Worm (Caenorhabditis elegans) whole organism, late embryonic: ENCODE data around the gene F55G11.6.

ENCODE experiments used
- F13H6.1 ChIP-seq: sonication (generic microtip); optimal IDR thresholded peaks from 2 replicates; lab custom pipeline; 2016; ENCODE audit warnings: missing genetic modification characterization, missing compliant biosample characterization
- T23F11.4 ChIP-seq: fragments of 200-800 bp; sonication (Bioruptor generic); optimal IDR thresholded peaks from 2 replicates; lab custom pipeline; 2018; ENCODE audit warnings: mild to moderate bottlenecking, missing genetic modification characterization, missing compliant biosample characterization
- Y22D7AL.16 ChIP-seq: sonication (generic microtip); optimal IDR thresholded peaks from 2 replicates; lab custom pipeline; 2016; ENCODE audit warnings: missing genetic modification characterization, missing compliant biosample characterization
- ceh-19 ChIP-seq: fragments of 200-800 bp; sonication (Bioruptor generic); optimal IDR thresholded peaks from 2 replicates; lab custom pipeline; 2018; ENCODE audit warnings: mild to moderate bottlenecking, missing genetic modification characterization, missing compliant biosample characterization
- ceh-2 ChIP-seq: sonication (generic microtip); optimal IDR thresholded peaks from 2 replicates; lab custom pipeline; 2016; ENCODE audit warnings: missing genotype, missing genetic modification characterization, missing compliant biosample characterization
- ceh-22 ChIP-seq: sonication (generic microtip); optimal IDR thresholded peaks from 2 replicates; lab custom pipeline; 2017; ENCODE audit warnings: missing biosample characterization, missing genetic modification characterization
- ceh-31 ChIP-seq: sonication (generic microtip); optimal IDR thresholded peaks from 2 replicates; lab custom pipeline; 2016; ENCODE audit warnings: missing genetic modification characterization, missing compliant biosample characterization
- ceh-34 ChIP-seq: sonication (generic microtip); optimal IDR thresholded peaks from 2 replicates; lab custom pipeline; 2016; ENCODE audit warnings: mild to moderate bottlenecking, missing genetic modification characterization, missing compliant biosample characterization
- ceh-45 ChIP-seq: fragments of 200-800 bp; sonication (Bioruptor generic); IDR thresholded peaks from 2 replicates; pipeline ENCODE4 v1.3.6; 2022; ENCODE audit warnings: missing genetic modification reagents, missing genetic modification characterization, missing compliant biosample characterization
- ceh-6 ChIP-seq: fragments of 200-800 bp; sonication (Bioruptor generic); optimal IDR thresholded peaks from 2 replicates; lab custom pipeline; 2018; ENCODE audit warnings: mild to moderate bottlenecking, missing genetic modification characterization, missing compliant biosample characterization
- che-1 ChIP-seq: sonication (generic microtip); optimal IDR thresholded peaks from 2 replicates; lab custom pipeline; 2016; ENCODE audit warnings: mild to moderate bottlenecking, missing genetic modification characterization, missing compliant biosample characterization
- dmd-4 ChIP-seq: sonication (generic microtip); optimal IDR thresholded peaks from 2 replicates; lab custom pipeline; 2016; ENCODE audit warnings: borderline replicate concordance, missing genetic modification characterization, missing compliant biosample characterization
- dve-1 ChIP-seq: sonication (generic microtip); optimal IDR thresholded peaks from 2 replicates; lab custom pipeline; 2017; ENCODE audit warnings: antibody characterized with exemption, mild to moderate bottlenecking, missing genetic modification characterization, missing compliant biosample characterization
- elt-2 ChIP-seq: sonication (generic microtip); optimal IDR thresholded peaks from 2 replicates; lab custom pipeline; 2016; ENCODE audit warnings: missing genetic modification reagents, missing genetic modification characterization, missing compliant biosample characterization
- eyg-1 ChIP-seq: sonication (generic microtip); optimal IDR thresholded peaks from 2 replicates; lab custom pipeline; 2016; ENCODE audit warnings: missing genotype, missing genetic modification characterization, missing compliant biosample characterization
- fkh-10 ChIP-seq: fragments of 150-350 bp; optimal IDR thresholded peaks from 2 replicates; lab custom pipeline; 2014; ENCODE audit warnings: missing biosample characterization, missing genetic modification reagents, missing genetic modification characterization
- fkh-6 ChIP-seq: sonication (generic microtip); optimal IDR thresholded peaks from 2 replicates; lab custom pipeline; 2016; ENCODE audit warnings: missing genetic modification characterization, missing compliant biosample characterization
- gmeb-2 ChIP-seq: sonication (generic microtip); optimal IDR thresholded peaks from 2 replicates; lab custom pipeline; 2016; ENCODE audit warnings: missing genetic modification characterization, inconsistent platforms, missing compliant biosample characterization
- hlh-13 ChIP-seq: fragments of 200-800 bp; sonication (Bioruptor generic); optimal IDR thresholded peaks from 2 replicates; lab custom pipeline; 2018; ENCODE audit warnings: mild to moderate bottlenecking, missing genetic modification characterization, missing compliant biosample characterization
- hlh-6 ChIP-seq: sonication (generic microtip); optimal IDR thresholded peaks from 2 replicates; lab custom pipeline; 2016; ENCODE audit warnings: missing genotype, missing genetic modification characterization, missing compliant biosample characterization
- lim-6 ChIP-seq: sonication (generic microtip); optimal IDR thresholded peaks from 2 replicates; lab custom pipeline; 2016; ENCODE audit warnings: missing genetic modification characterization, missing compliant biosample characterization
- lin-11 ChIP-seq: fragments of 200-800 bp; sonication (Bioruptor generic); optimal IDR thresholded peaks from 2 replicates; lab custom pipeline; 2018; ENCODE audit warnings: mild to moderate bottlenecking, missing genetic modification characterization, missing compliant biosample characterization
- npax-4 ChIP-seq: sonication (generic microtip); optimal IDR thresholded peaks from 2 replicates; lab custom pipeline; 2016; ENCODE audit warnings: missing genetic modification characterization, missing compliant biosample characterization
- odd-2 ChIP-seq: sonication (generic microtip); optimal IDR thresholded peaks from 2 replicates; lab custom pipeline; 2017; ENCODE audit warnings: antibody characterized with exemption, mild to moderate bottlenecking, missing genetic modification characterization, missing compliant biosample characterization
- pag-3 ChIP-seq: sonication (generic microtip); optimal IDR thresholded peaks from 2 replicates; lab custom pipeline; 2016; ENCODE audit warnings: missing compliant biosample characterization, missing genetic modification characterization, borderline replicate concordance
- pha-2 ChIP-seq: sonication (generic microtip); optimal IDR thresholded peaks from 2 replicates; lab custom pipeline; 2017; ENCODE audit warnings: mild to moderate bottlenecking, missing genetic modification characterization, missing compliant biosample characterization
- pha-4 ChIP-seq: fragments of 150-350 bp; optimal IDR thresholded peaks from 2 replicates; lab custom pipeline; 2018; ENCODE audit warnings: missing biosample characterization, missing genetic modification reagents, missing genetic modification characterization
- pqm-1 ChIP-seq: sonication (generic microtip); optimal IDR thresholded peaks from 2 replicates; lab custom pipeline; 2016; ENCODE audit warnings: missing genetic modification characterization, missing compliant biosample characterization
- ref-2 ChIP-seq: sonication (generic microtip); optimal IDR thresholded peaks from 2 replicates; lab custom pipeline; 2016; ENCODE audit warnings: missing genetic modification characterization, missing compliant biosample characterization
- sdc-2 ChIP-seq: sonication (generic microtip); optimal IDR thresholded peaks from 2 replicates; lab custom pipeline; 2016; ENCODE audit warnings: missing genotype, missing genetic modification characterization, missing compliant biosample characterization
- sox-2 ChIP-seq: fragments of 200-800 bp; sonication (Bioruptor generic); IDR thresholded peaks from 2 replicates; pipeline ENCODE4 v1.3.6; 2022; ENCODE audit warnings: missing genetic modification reagents, missing genetic modification characterization, missing compliant biosample characterization
- syd-9 ChIP-seq: sonication (generic microtip); optimal IDR thresholded peaks from 2 replicates; lab custom pipeline; 2016; ENCODE audit warnings: mild to moderate bottlenecking, missing genetic modification characterization, moderate library complexity, missing compliant biosample characterization
- tbx-2 ChIP-seq: sonication (generic microtip); optimal IDR thresholded peaks from 2 replicates; lab custom pipeline; 2016; ENCODE audit warnings: missing genetic modification characterization, missing compliant biosample characterization
- ttx-3 ChIP-seq: sonication (generic microtip); optimal IDR thresholded peaks from 2 replicates; lab custom pipeline; 2016; ENCODE audit warnings: missing genetic modification reagents, missing genetic modification characterization, missing compliant biosample characterization
- unc-3 ChIP-seq, 2 experiments: fragments of 200-800 bp in 1 of 2; sonication (Bioruptor generic) in 1 of 2; sonication (generic microtip) in 1 of 2; conservative IDR thresholded peaks in 1 of 2; optimal IDR thresholded peaks in 1 of 2; 2 replicates each; pipeline versions ENCODE4 v1.3.6 to Lab custom; 2016 to 2022; ENCODE audit warnings: missing compliant biosample characterization in 2 of 2, missing genetic modification characterization in 2 of 2, missing genetic modification reagents in 1 of 2
- unc-55 ChIP-seq: sonication (generic microtip); optimal IDR thresholded peaks from 2 replicates; lab custom pipeline; 2017; ENCODE audit warnings: missing biosample characterization, missing genetic modification reagents, missing genetic modification characterization
- unc-86 ChIP-seq: sonication (generic microtip); optimal IDR thresholded peaks from 2 replicates; lab custom pipeline; 2016; ENCODE audit warnings: missing genetic modification characterization, missing compliant biosample characterization
- zip-5 ChIP-seq: sonication (generic microtip); optimal IDR thresholded peaks from 2 replicates; lab custom pipeline; 2016; ENCODE audit warnings: missing genetic modification characterization, missing compliant biosample characterization
- ztf-16 ChIP-seq: sonication (generic microtip); optimal IDR thresholded peaks from 2 replicates; lab custom pipeline; 2017; ENCODE audit warnings: missing genetic modification characterization, missing compliant biosample characterization

Gene F55G11.6

DNA sequence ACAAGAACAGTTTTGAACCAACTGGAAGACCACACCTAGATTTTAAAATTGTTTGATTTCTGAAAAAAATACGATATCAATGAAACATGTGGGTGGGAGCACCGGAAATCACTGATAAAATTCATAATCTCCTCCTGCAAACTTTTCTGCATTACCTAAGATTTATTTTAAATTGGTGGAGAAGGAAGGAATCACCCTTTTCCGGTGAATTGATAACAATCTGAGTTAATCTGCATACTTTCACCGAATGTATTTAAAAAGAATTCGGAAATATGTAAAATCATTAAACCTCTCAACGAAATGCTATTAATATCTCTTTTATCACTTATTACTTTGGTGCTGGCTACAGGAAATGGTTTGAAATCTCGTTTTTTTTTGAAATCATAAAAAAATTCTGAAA, 15.2 kb upstream of the F55G11.6 start, which contains the start of gene dct-19:
TSS of gene dct-19 (plus strand) at position 301 of the 400 bp plus-strand sequence.
- TF ChIP-seq ceh-31 (tag; lab: Kevin White, UChicago) (no peak), ceh-2 (tag; lab: Kevin White, UChicago) (no peak), che-1 (tag; lab: Kevin White, UChicago) (no peak), hlh-13 (GFP tag; lab: Kevin White, UChicago) (no peak), npax-4 (tag; lab: Kevin White, UChicago) (no peak), syd-9 (tag; lab: Kevin White, UChicago) (no peak), ztf-16 (tag; lab: Kevin White, UChicago) (no peak)
- TF ChIP-seq, all 69 proteins: peak for 0

- TF ChIP-seq ceh-19 (GFP tag; lab: Kevin White, UChicago) (no peak), che-1 (tag; lab: Kevin White, UChicago) (no peak), Y22D7AL.16 (no peak), unc-55 (no peak), zip-5 (no peak), fkh-6 (tag; lab: Kevin White, UChicago) (no peak), lin-11 (tag; lab: Kevin White, UChicago) (no peak), sdc-2 (tag; lab: Kevin White, UChicago) (no peak), unc-86 (no peak), sox-2 (GFP tag; lab: Robert Waterston, UW) (no peak), odd-2 (tag; lab: Kevin White, UChicago) (no peak)
Observed at ce11 chrIV:12946488-12946887, 11.3 kb upstream of the F55G11.6 start, which contains the start of gene F55G11.1. Gene F55G11.1 (minus strand): TSS chrIV:12946588.

- TF ChIP-seq ceh-45 (GFP tag; lab: Robert Waterston, UW): no peak
- TF ChIP-seq pqm-1 (tag; lab: Kevin White, UChicago): no peak
- TF ChIP-seq F13H6.1: no peak
- no peak for TF ChIP-seq ceh-6
- no peak for TF ChIP-seq ceh-22 (tag; lab: Kevin White, UChicago)
Observed at ce11 chrIV:12948470-12948869, 9.4 kb upstream of the F55G11.6 start, which contains the start of gene F55G11.10. Gene F55G11.10 (plus strand): TSS chrIV:12948770.

- TF ChIP-seq ref-2: no peak
- no peak for TF ChIP-seq lin-11 (tag; lab: Kevin White, UChicago)
- TF ChIP-seq ceh-2 (tag; lab: Kevin White, UChicago): no peak
- TF ChIP-seq dve-1 (tag; lab: Kevin White, UChicago): no peak
- TF ChIP-seq ceh-34 (tag; lab: Kevin White, UChicago): no peak
- no peak for TF ChIP-seq T23F11.4
- TF ChIP-seq lim-6: no peak
- TF ChIP-seq tbx-2 (tag; lab: Kevin White, UChicago): no peak
- no peak for TF ChIP-seq unc-86
Observed at ce11 chrIV:12960136-12960535, 2.3 kb downstream of the F55G11.6 start, which contains the start of gene F55G11.7. Gene F55G11.7 (plus strand): TSS chrIV:12960436.

ce11 chrIV:12962564-12962963, 4.7 kb downstream of the F55G11.6 start, which contains the start of gene F55G11.8:
Gene F55G11.8 (plus strand): TSS chrIV:12962808.
- peak; percentile 3 for TF ChIP-seq elt-2 (tag; lab: Kevin White, UChicago)
- TF ChIP-seq unc-86: no peak

- TF ChIP-seq pha-2 (tag; lab: Kevin White, UChicago) (no peak), ceh-6 (no peak), eyg-1 (no peak), pha-4 (no peak), pag-3 (tag; lab: Kevin White, UChicago) (no peak), hlh-6 (tag; lab: Kevin White, UChicago) (no peak), gmeb-2 (no peak), fkh-10 (no peak), ztf-16 (tag; lab: Kevin White, UChicago) (no peak), ttx-3 (tag; lab: Kevin White, UChicago) (no peak), unc-3 (GFP tag; conservative IDR thresholded peaks at IDR 0.05; lab: Robert Waterston, UW) (no peak), unc-3 (tag; optimal IDR thresholded peaks at IDR 0.05; lab: Kevin White, UChicago) (no peak), dmd-4 (no peak), unc-55 (no peak), sdc-2 (tag; lab: Kevin White, UChicago) (no peak)
Observed at ce11 chrIV:12964648-12965047, 6.8 kb downstream of the F55G11.6 start.
